Fruit fly (Drosophila melanogaster) whole organism, wandering third instar larva: Measurements from ENCODE around the gene alpha-PheRS.

Experiments used
- Abd-B ChIP-seq: fragments of >200 bp; optimal IDR thresholded peaks from 2 replicates; lab custom pipeline; 2017; ENCODE audit warnings: missing biosample characterization, missing genetic modification characterization
- CG32264 ChIP-seq: fragments of 200-800 bp; sonication (Bioruptor generic); optimal IDR thresholded peaks from 2 replicates; lab custom pipeline; 2016; ENCODE audit warnings: missing biosample characterization, missing genetic modification characterization
- CG9705 ChIP-seq: fragments of 200-800 bp; sonication (Bioruptor generic); optimal IDR thresholded peaks from 2 replicates; lab custom pipeline; 2018; ENCODE audit warnings: missing biosample characterization, mild to moderate bottlenecking, missing genetic modification characterization
- CrebA ChIP-seq: fragments of 200-800 bp; sonication (Bioruptor generic); optimal IDR thresholded peaks from 2 replicates; lab custom pipeline; 2016; ENCODE audit warnings: missing biosample characterization, mild to moderate bottlenecking, missing genetic modification characterization, borderline replicate concordance
- Dfd ChIP-seq: fragments of >200 bp; optimal IDR thresholded peaks from 2 replicates; lab custom pipeline; 2017; ENCODE audit warnings: missing biosample characterization, missing genetic modification characterization
- Dif ChIP-seq: fragments of 200-275, 200-300 bp; sonication (Bioruptor generic); optimal IDR thresholded peaks from 2 replicates; lab custom pipeline; 2018; ENCODE audit warnings: missing biosample characterization, missing genetic modification characterization; ENCODE audit not compliant: partially characterized antibody
- GATAd ChIP-seq: sonication (Bioruptor generic); optimal IDR thresholded peaks from 2 replicates; lab custom pipeline; 2016; ENCODE audit warnings: missing biosample characterization, missing genetic modification characterization
- HLH106 ChIP-seq: fragments of 200-800 bp; optimal IDR thresholded peaks from 3 replicates; lab custom pipeline; 2019; ENCODE audit warnings: missing biosample characterization, mild to moderate bottlenecking, missing genetic modification characterization, moderate library complexity
- Hnf4 ChIP-seq: fragments of 200-800 bp; sonication (Bioruptor generic); optimal IDR thresholded peaks from 2 replicates; lab custom pipeline; 2016; ENCODE audit warnings: missing biosample characterization, mild to moderate bottlenecking, missing genetic modification characterization
- Hr78 ChIP-seq: fragments of >200 bp; optimal IDR thresholded peaks from 2 replicates; lab custom pipeline; 2017; ENCODE audit warnings: missing biosample characterization, missing genetic modification characterization
- Hr83 ChIP-seq: fragments of 200-300 bp; sonication (Bioruptor generic); optimal IDR thresholded peaks from 2 replicates; lab custom pipeline; 2016; ENCODE audit warnings: missing biosample characterization, mild to moderate bottlenecking, missing genetic modification characterization, moderate library complexity; ENCODE audit not compliant: poor library complexity, severe bottlenecking
- Jra ChIP-seq: sonication (Bioruptor generic); optimal IDR thresholded peaks from 2 replicates; lab custom pipeline; 2016; ENCODE audit warnings: missing biosample characterization, missing genetic modification characterization
- Mio ChIP-seq: sonication (Bioruptor generic); optimal IDR thresholded peaks from 2 replicates; lab custom pipeline; 2016; ENCODE audit warnings: missing biosample characterization, missing genetic modification characterization
- Myc ChIP-seq: fragments of >200 bp; optimal IDR thresholded peaks from 2 replicates; lab custom pipeline; 2017
- N ChIP-seq: fragments of >200 bp; optimal IDR thresholded peaks from 2 replicates; lab custom pipeline; 2018; ENCODE audit warnings: missing biosample characterization, missing external identifiers, missing genetic modification characterization
- OdsH ChIP-seq: fragments of 200-800 bp; sonication (Bioruptor generic); optimal IDR thresholded peaks from 2 replicates; lab custom pipeline; 2016; ENCODE audit warnings: missing biosample characterization, mild to moderate bottlenecking, missing genetic modification characterization
- Rel ChIP-seq, 2 experiments: fragments of 200-800 bp; sonication (Bioruptor generic) in 1 of 2; optimal IDR thresholded peaks; 2 replicates in 1 of 2; 3 replicates in 1 of 2; lab custom pipeline; 2016 to 2019; ENCODE audit warnings: mild to moderate bottlenecking in 2 of 2, missing biosample characterization in 2 of 2, missing genetic modification characterization in 2 of 2, moderate library complexity in 1 of 2
- Sp1 ChIP-seq: fragments of 200-800 bp; sonication (Bioruptor generic); optimal IDR thresholded peaks from 3 replicates; lab custom pipeline; 2019; ENCODE audit warnings: missing biosample characterization, mild to moderate bottlenecking, missing genetic modification characterization, moderate library complexity
- Vsx2 ChIP-seq: fragments of 200-300, 225-300 bp; sonication (Bioruptor generic); optimal IDR thresholded peaks from 2 replicates; lab custom pipeline; 2018; ENCODE audit warnings: missing biosample characterization, missing genetic modification characterization; ENCODE audit not compliant: partially characterized antibody
- br ChIP-seq: fragments of 200-800 bp; sonication (Bioruptor generic); optimal IDR thresholded peaks from 2 replicates; lab custom pipeline; 2016; ENCODE audit warnings: missing biosample characterization, missing genetic modification characterization
- brk ChIP-seq: fragments of 200-800 bp; sonication (Bioruptor generic); optimal IDR thresholded peaks from 2 replicates; lab custom pipeline; 2016; ENCODE audit warnings: missing biosample characterization, mild to moderate bottlenecking, missing genetic modification characterization
- dl ChIP-seq, 2 experiments: fragments of 175-275, 200-275 bp in 1 of 2; fragments of 200-275 bp in 1 of 2; sonication (Bioruptor generic); optimal IDR thresholded peaks; lab custom pipeline; 2018; ENCODE audit warnings: mild to moderate bottlenecking in 2 of 2, missing biosample characterization in 2 of 2, missing genetic modification characterization in 2 of 2, moderate library complexity in 2 of 2; ENCODE audit not compliant: partially characterized antibody in 2 of 2, insufficient read depth in 1 of 2
- dmrt93B ChIP-seq: fragments of 200-800 bp; sonication (Bioruptor generic); optimal IDR thresholded peaks from 2 replicates; lab custom pipeline; 2018; ENCODE audit warnings: missing biosample characterization, mild to moderate bottlenecking, missing genetic modification characterization
- dsf ChIP-seq: sonication (Bioruptor generic); optimal IDR thresholded peaks from 2 replicates; lab custom pipeline; 2016; ENCODE audit warnings: missing biosample characterization, missing genetic modification characterization, borderline replicate concordance
- ey ChIP-seq: fragments of 200-800 bp; sonication (Bioruptor generic); optimal IDR thresholded peaks from 2 replicates; lab custom pipeline; 2016; ENCODE audit warnings: missing biosample characterization, missing genetic modification characterization
- foxo ChIP-seq, 2 experiments: fragments of 200-800 bp; sonication (Bioruptor generic); optimal IDR thresholded peaks; 2 replicates in 1 of 2; 3 replicates in 1 of 2; lab custom pipeline; 2016 to 2017; ENCODE audit warnings: missing biosample characterization in 2 of 2, missing genetic modification characterization in 2 of 2
- fru ChIP-seq: fragments of 200-800 bp; sonication (Bioruptor generic); optimal IDR thresholded peaks from 3 replicates; lab custom pipeline; 2016; ENCODE audit warnings: missing biosample characterization, mild to moderate bottlenecking, missing genetic modification characterization
- h ChIP-seq: fragments of 200-800 bp; sonication (Bioruptor generic); optimal IDR thresholded peaks from 3 replicates; lab custom pipeline; 2016; ENCODE audit warnings: missing biosample characterization, mild to moderate bottlenecking, missing genetic modification characterization
- jim ChIP-seq: fragments of 175-275, 200-325 bp; sonication (Bioruptor generic); optimal IDR thresholded peaks from 2 replicates; lab custom pipeline; 2016; ENCODE audit warnings: missing biosample characterization, mild to moderate bottlenecking, missing genetic modification characterization
- lola ChIP-seq: fragments of >200 bp; optimal IDR thresholded peaks from 2 replicates; lab custom pipeline; 2017; ENCODE audit warnings: missing biosample characterization, missing genetic modification characterization
- pan ChIP-seq: fragments of >200 bp; optimal IDR thresholded peaks from 2 replicates; lab custom pipeline; 2017
- psq ChIP-seq: fragments of 200-800 bp; sonication (Bioruptor generic); optimal IDR thresholded peaks from 3 replicates; lab custom pipeline; 2017; ENCODE audit warnings: missing biosample characterization, mild to moderate bottlenecking, missing genetic modification characterization, moderate library complexity
- rgr ChIP-seq: fragments of 200-800 bp; sonication (Bioruptor generic); optimal IDR thresholded peaks from 3 replicates; lab custom pipeline; 2016; ENCODE audit warnings: missing biosample characterization, mild to moderate bottlenecking, missing genetic modification characterization
- sage ChIP-seq: fragments of 200-800 bp; sonication (Bioruptor generic); optimal IDR thresholded peaks from 2 replicates; lab custom pipeline; 2016; ENCODE audit warnings: missing biosample characterization, mild to moderate bottlenecking, missing genetic modification characterization
- sv ChIP-seq: fragments of 200-800 bp; sonication (Bioruptor generic); optimal IDR thresholded peaks from 3 replicates; lab custom pipeline; 2016; ENCODE audit warnings: missing biosample characterization, missing genetic modification characterization
- tai ChIP-seq: sonication (Bioruptor generic); optimal IDR thresholded peaks from 2 replicates; lab custom pipeline; 2016; ENCODE audit warnings: missing biosample characterization, missing genetic modification characterization
- usp ChIP-seq: fragments of >200 bp; optimal IDR thresholded peaks from 2 replicates; lab custom pipeline; 2017; ENCODE audit warnings: missing biosample characterization, missing genetic modification characterization
- woc ChIP-seq: sonication (Bioruptor generic); optimal IDR thresholded peaks from 2 replicates; lab custom pipeline; 2016; ENCODE audit warnings: missing biosample characterization, mild to moderate bottlenecking, missing genetic modification characterization

The alpha-PheRS gene

dm6 chrX:8114476-8115342 lies 30.7 kb downstream of the alpha-PheRS start:
- no peak for TF ChIP-seq sage (GFP tag; lab: Kevin White, UChicago)
- no peak for TF ChIP-seq GATAd (GFP tag; lab: Kevin White, UChicago)
- no peak for TF ChIP-seq Vsx2 (GFP tag; lab: Kevin White, UChicago)
- no peak for TF ChIP-seq Dif
- TF ChIP-seq Hr83 (GFP tag; lab: Kevin White, UChicago): no peak
- no peak for TF ChIP-seq brk (GFP tag; lab: Kevin White, UChicago)
- no peak for TF ChIP-seq CG9705 (GFP tag; lab: Kevin White, UChicago)
- TF ChIP-seq pan: no peak
- TF ChIP-seq psq: peak; percentile 7
- no peak for TF ChIP-seq Abd-B (GFP tag; lab: Kevin White, UChicago)
- peak; percentile 3 for TF ChIP-seq sv (GFP tag; lab: Kevin White, UChicago)
- TF ChIP-seq br (GFP tag; lab: Kevin White, UChicago): peak; percentile 31
- no peak for TF ChIP-seq Dfd
- no peak for TF ChIP-seq Hr78
- TF ChIP-seq woc: peak; percentile 25
- TF ChIP-seq usp (GFP tag; lab: Kevin White, UChicago): no peak
- TF ChIP-seq Myc: no peak
- no peak for TF ChIP-seq dsf (GFP tag; lab: Kevin White, UChicago)
- TF ChIP-seq Jra: no peak
- no peak for TF ChIP-seq tai (GFP tag; lab: Kevin White, UChicago)
- TF ChIP-seq CG32264 (GFP tag; lab: Kevin White, UChicago): no peak
- TF ChIP-seq foxo (GFP tag; optimal IDR thresholded peaks at IDR 0.05; lab: Kevin White, UChicago): no peak
- TF ChIP-seq Sp1 (GFP tag; lab: Kevin White, UChicago): peak; percentile 19
- no peak for TF ChIP-seq Rel (GFP tag; optimal IDR thresholded peaks at IDR 0.05; lab: Kevin White, UChicago)
- no peak for TF ChIP-seq Rel (tag; optimal IDR thresholded peaks at IDR 0.05; lab: Kevin White, UChicago)
- TF ChIP-seq HLH106: peak; percentile 29
- TF ChIP-seq rgr: peak; percentile 37
- TF ChIP-seq lola (GFP tag; lab: Kevin White, UChicago): no peak
- TF ChIP-seq ey (GFP tag; lab: Kevin White, UChicago): no peak
- no peak for TF ChIP-seq Mio (GFP tag; lab: Kevin White, UChicago)
- TF ChIP-seq N: no peak
- TF ChIP-seq jim (GFP tag; lab: Kevin White, UChicago): no peak
- no peak for TF ChIP-seq CrebA
- no peak for TF ChIP-seq dl (GFP tag; optimal IDR thresholded peaks at IDR 0.05; lab: Kevin White, UChicago; ENCODE audit: insufficient read depth in 1 of 2, partially characterized antibody in 2 of 2)
- TF ChIP-seq h: peak; percentile 20
- no peak for TF ChIP-seq OdsH (GFP tag; lab: Kevin White, UChicago)
- peak; percentile 26 for TF ChIP-seq Hnf4 (GFP tag; lab: Kevin White, UChicago)
- no peak for TF ChIP-seq dmrt93B (GFP tag; lab: Kevin White, UChicago)
- no peak for TF ChIP-seq fru (GFP tag; lab: Kevin White, UChicago)

- peak; percentile 33 for TF ChIP-seq rgr
- TF ChIP-seq psq: peak; percentile 36
- no peak for TF ChIP-seq Jra
- TF ChIP-seq pan: no peak
- TF ChIP-seq Myc: no peak
- peak; percentile 42 for TF ChIP-seq fru (GFP tag; lab: Kevin White, UChicago)
- peak; percentile 29 for TF ChIP-seq sv (GFP tag; lab: Kevin White, UChicago)
- TF ChIP-seq lola (GFP tag; lab: Kevin White, UChicago): no peak
- no peak for TF ChIP-seq OdsH (GFP tag; lab: Kevin White, UChicago)
- peak; percentile 17 for TF ChIP-seq ey (GFP tag; lab: Kevin White, UChicago)
- TF ChIP-seq Hnf4 (GFP tag; lab: Kevin White, UChicago): peak; percentile 27
- no peak for TF ChIP-seq Rel (GFP tag; optimal IDR thresholded peaks at IDR 0.05; lab: Kevin White, UChicago)
- peak; percentile 91 for TF ChIP-seq Rel (tag; optimal IDR thresholded peaks at IDR 0.05; lab: Kevin White, UChicago)
- peak; percentile 46 for TF ChIP-seq h
- TF ChIP-seq HLH106: peak; percentile 22
- TF ChIP-seq foxo (GFP tag; optimal IDR thresholded peaks at IDR 0.05; lab: Kevin White, UChicago): peak in 1 of 2 experiments; percentile 58
- peak; percentile 47 for TF ChIP-seq br (GFP tag; lab: Kevin White, UChicago)
- TF ChIP-seq woc: no peak
Measured at dm6 chrX:8113386-8114279, 31.8 kb downstream of the alpha-PheRS start.
